Fruit fly (Drosophila melanogaster) whole organism, embryonic: Measurements from ENCODE around the gene PolQ.

Experiments used
- Adf1 ChIP-seq: fragments of 200-800 bp; sonication (Bioruptor generic); IDR thresholded peaks from 2 replicates; pipeline ENCODE4 v1.3.6; 2022; ENCODE audit warnings: missing biosample characterization, missing genetic modification characterization
- BtbVII ChIP-seq: fragments of 200-800 bp; sonication (Bioruptor generic); optimal IDR thresholded peaks from 3 replicates; lab custom pipeline; 2017; ENCODE audit warnings: missing biosample characterization, mild to moderate bottlenecking, missing genetic modification characterization
- CG10209 ChIP-seq: fragments of 200-800 bp; sonication (Bioruptor generic); optimal IDR thresholded peaks from 3 replicates; lab custom pipeline; 2017; ENCODE audit warnings: missing biosample characterization, mild to moderate bottlenecking, missing genetic modification characterization, missing genetic modification reagents
- CG10366 ChIP-seq: fragments of 200-800 bp; sonication (Bioruptor generic); IDR thresholded peaks from 2 replicates; pipeline ENCODE4 v1.3.6; 2022; ENCODE audit warnings: missing biosample characterization, missing genetic modification characterization
- CG12391 ChIP-seq: fragments of 200-800 bp; sonication (Bioruptor generic); optimal IDR thresholded peaks from 3 replicates; lab custom pipeline; 2018; ENCODE audit warnings: missing biosample characterization, mild to moderate bottlenecking, missing genetic modification characterization, moderate library complexity
- CG12769 ChIP-seq: fragments of 200-800 bp; sonication (Bioruptor generic); optimal IDR thresholded peaks from 2 replicates; lab custom pipeline; 2019; ENCODE audit warnings: missing biosample characterization, mild to moderate bottlenecking, missing genetic modification characterization, moderate library complexity
- CG12942 ChIP-seq: fragments of 200-800 bp; sonication (Bioruptor generic); optimal IDR thresholded peaks from 3 replicates; lab custom pipeline; 2016; ENCODE audit warnings: missing biosample characterization, missing genetic modification characterization
- CG15011 ChIP-seq: fragments of 200-800 bp; sonication (Bioruptor generic); optimal IDR thresholded peaks from 3 replicates; lab custom pipeline; 2018; ENCODE audit warnings: missing biosample characterization, mild to moderate bottlenecking, missing genetic modification characterization
- CG1529 ChIP-seq: fragments of 200-800 bp; sonication (Bioruptor generic); optimal IDR thresholded peaks from 3 replicates; lab custom pipeline; 2018; ENCODE audit warnings: missing biosample characterization, missing genetic modification characterization
- CG15479 ChIP-seq: fragments of 200-800 bp; sonication (Bioruptor generic); optimal IDR thresholded peaks from 3 replicates; lab custom pipeline; 2019; ENCODE audit warnings: missing biosample characterization, mild to moderate bottlenecking, missing genetic modification characterization, moderate library complexity
- CG17186 ChIP-seq: fragments of 200-800 bp; sonication (Bioruptor generic); optimal IDR thresholded peaks from 3 replicates; lab custom pipeline; 2017; ENCODE audit warnings: missing biosample characterization, missing genetic modification reagents, missing genetic modification characterization
- CG17328 ChIP-seq: fragments of 200-800 bp; sonication (Bioruptor generic); IDR thresholded peaks from 2 replicates; pipeline ENCODE4 v1.3.6; 2022; ENCODE audit warnings: missing biosample characterization, missing genetic modification characterization
- CG17568 ChIP-seq: fragments of 200-800 bp; sonication (Bioruptor generic); optimal IDR thresholded peaks from 2 replicates; lab custom pipeline; 2018; ENCODE audit warnings: missing biosample characterization, mild to moderate bottlenecking, missing genetic modification characterization, moderate library complexity
- CG2199 ChIP-seq: fragments of 200-800 bp; sonication (Bioruptor generic); IDR thresholded peaks from 3 replicates; pipeline ENCODE4 v1.3.6; 2022; ENCODE audit warnings: missing biosample characterization, missing genetic modification characterization
- CG31365 ChIP-seq: fragments of 200-800 bp; sonication (Bioruptor generic); optimal IDR thresholded peaks from 2 replicates; lab custom pipeline; 2018; ENCODE audit warnings: missing biosample characterization, mild to moderate bottlenecking, missing genetic modification characterization
- CG31388 ChIP-seq: fragments of 200-800 bp; sonication (Bioruptor generic); optimal IDR thresholded peaks from 2 replicates; lab custom pipeline; 2016; ENCODE audit warnings: missing biosample characterization, missing genetic modification characterization
- CG33557 ChIP-seq: fragments of 200-800 bp; sonication (Bioruptor generic); optimal IDR thresholded peaks from 2 replicates; lab custom pipeline; 2019; ENCODE audit warnings: missing biosample characterization, mild to moderate bottlenecking, missing genetic modification characterization, moderate library complexity
- CG34422 ChIP-seq: fragments of 200-800 bp; sonication (Bioruptor generic); IDR thresholded peaks from 3 replicates; pipeline ENCODE4 v1.3.6; 2022; ENCODE audit warnings: missing biosample characterization, missing genetic modification characterization
- CG3726 ChIP-seq: fragments of 200-800 bp; sonication (Bioruptor generic); IDR thresholded peaks from 3 replicates; pipeline ENCODE4, ENCODE4 v1.3.6; 2022; ENCODE audit warnings: missing biosample characterization, missing genetic modification characterization
- CG4282 ChIP-seq: fragments of 200-800 bp; sonication (Bioruptor generic); optimal IDR thresholded peaks from 2 replicates; lab custom pipeline; 2016; ENCODE audit warnings: missing biosample characterization, missing genetic modification characterization
- CG4617 ChIP-seq: fragments of 200-800 bp; sonication (Bioruptor generic); optimal IDR thresholded peaks from 3 replicates; lab custom pipeline; 2016; ENCODE audit warnings: missing biosample characterization, missing genetic modification characterization, borderline replicate concordance
- CG4820 ChIP-seq: fragments of 200-800 bp; sonication (Bioruptor generic); optimal IDR thresholded peaks from 3 replicates; lab custom pipeline; 2016; ENCODE audit warnings: missing biosample characterization, missing genetic modification characterization
- CG6813 ChIP-seq: fragments of 200-800 bp; sonication (Bioruptor generic); optimal IDR thresholded peaks from 2 replicates; lab custom pipeline; 2017; ENCODE audit warnings: missing biosample characterization, missing genetic modification characterization, mild to moderate bottlenecking, moderate library complexity, missing genetic modification reagents
- CG7839 ChIP-seq: fragments of 200-800 bp; sonication (Bioruptor generic); optimal IDR thresholded peaks from 3 replicates; lab custom pipeline; 2018; ENCODE audit warnings: missing biosample characterization, mild to moderate bottlenecking, missing genetic modification characterization, moderate library complexity
- CG8089 ChIP-seq: fragments of 200-800 bp; sonication (Bioruptor generic); optimal IDR thresholded peaks from 3 replicates; lab custom pipeline; 2016; ENCODE audit warnings: missing biosample characterization, missing genetic modification characterization
- Chrac-16 ChIP-seq: fragments of 200-800 bp; sonication (Bioruptor generic); optimal IDR thresholded peaks from 3 replicates; lab custom pipeline; 2016; ENCODE audit warnings: missing biosample characterization, missing genetic modification characterization
- Dll ChIP-seq: fragments of 200-800 bp; sonication (Bioruptor generic); IDR thresholded peaks from 4 replicates; pipeline ENCODE4 v1.3.6; 2022; ENCODE audit warnings: missing biosample characterization, missing genetic modification characterization; ENCODE audit not compliant: partially characterized antibody
- Ets65A ChIP-seq: fragments of 200-800 bp; sonication (Bioruptor generic); peaks from one replicate; lab custom pipeline; 2016; ENCODE audit warnings: missing biosample characterization, missing genetic modification characterization
- Fer2 ChIP-seq: fragments of 200-800 bp; sonication (Bioruptor generic); optimal IDR thresholded peaks from 2 replicates; lab custom pipeline; 2018; ENCODE audit warnings: missing biosample characterization, mild to moderate bottlenecking, missing genetic modification characterization, moderate library complexity
- Kr ChIP-seq: fragments of 200-800 bp; sonication (Bioruptor generic); optimal IDR thresholded peaks from 2 replicates; lab custom pipeline; 2017; ENCODE audit warnings: missing biosample characterization, mild to moderate bottlenecking, missing genetic modification characterization
- MBD-R2 ChIP-seq: fragments of 200-800 bp; sonication (Bioruptor generic); IDR thresholded peaks from 2 replicates; pipeline ENCODE4 v1.3.6; 2022; ENCODE audit warnings: missing biosample characterization, missing genetic modification characterization
- Max ChIP-seq: fragments of 200-800 bp; sonication (Bioruptor generic); optimal IDR thresholded peaks from 2 replicates; lab custom pipeline; 2016; ENCODE audit warnings: missing biosample characterization, mild to moderate bottlenecking, missing genetic modification characterization
- NC2β ChIP-seq: fragments of 200-800 bp; sonication (Bioruptor generic); optimal IDR thresholded peaks from 2 replicates; lab custom pipeline; 2016; ENCODE audit warnings: missing biosample characterization, missing genetic modification characterization
- Sox100B ChIP-seq: fragments of 200-800 bp; sonication (Bioruptor generic); optimal IDR thresholded peaks from 3 replicates; lab custom pipeline; 2018; ENCODE audit warnings: missing biosample characterization, mild to moderate bottlenecking, missing genetic modification characterization
- Sox102F ChIP-seq: fragments of 200-800 bp; sonication (Bioruptor generic); optimal IDR thresholded peaks from 2 replicates; lab custom pipeline; 2018; ENCODE audit warnings: missing biosample characterization, mild to moderate bottlenecking, missing genetic modification characterization, moderate library complexity
- Spps ChIP-seq: fragments of 200-800 bp; sonication (Bioruptor generic); optimal IDR thresholded peaks from 2 replicates; lab custom pipeline; 2018; ENCODE audit warnings: missing biosample characterization, mild to moderate bottlenecking, missing genetic modification characterization
- cas ChIP-seq: fragments of 200-800 bp; sonication (Bioruptor generic); IDR thresholded peaks from 2 replicates; pipeline ENCODE4 v1.3.6; 2022; ENCODE audit warnings: missing biosample characterization, missing genetic modification characterization
- chinmo ChIP-seq: fragments of 200-800 bp; sonication (Bioruptor generic); IDR thresholded peaks from 4 replicates; pipeline ENCODE4 v1.3.6; 2022; ENCODE audit warnings: missing biosample characterization, missing genetic modification characterization; ENCODE audit not compliant: partially characterized antibody
- corto ChIP-seq: fragments of 200-800 bp; sonication (Bioruptor generic); optimal IDR thresholded peaks from 2 replicates; lab custom pipeline; 2016; ENCODE audit warnings: missing biosample characterization, mild to moderate bottlenecking, missing genetic modification characterization, moderate library complexity
- eyg ChIP-seq: fragments of 200-800 bp; sonication (Bioruptor generic); optimal IDR thresholded peaks from 3 replicates; lab custom pipeline; 2016; ENCODE audit warnings: missing biosample characterization, missing genetic modification characterization
- hkb ChIP-seq, 2 experiments: fragments of 200-800 bp in 1 of 2; fragments of >200 bp in 1 of 2; sonication (Bioruptor generic) in 1 of 2; IDR thresholded peaks in 1 of 2; optimal IDR thresholded peaks in 1 of 2; 2 replicates each; pipeline versions ENCODE4 v1.3.6 to Lab custom; 2017 to 2022; ENCODE audit warnings: missing biosample characterization in 1 of 2, missing genetic modification characterization in 1 of 2
- klu ChIP-seq: fragments of 200-800 bp; sonication (Bioruptor generic); IDR thresholded peaks from 2 replicates; pipeline ENCODE4 v1.3.6; 2022; ENCODE audit warnings: missing biosample characterization, missing genetic modification characterization
- mld ChIP-seq: fragments of 200-800 bp; sonication (Bioruptor generic); IDR thresholded peaks from 3 replicates; pipeline ENCODE4 v1.3.6; 2022; ENCODE audit warnings: missing biosample characterization, missing genetic modification characterization; ENCODE audit not compliant: partially characterized antibody
- phol ChIP-seq: fragments of 200-800 bp; sonication (Bioruptor generic); optimal IDR thresholded peaks from 3 replicates; lab custom pipeline; 2018; ENCODE audit warnings: missing biosample characterization, mild to moderate bottlenecking, missing genetic modification characterization, moderate library complexity
- pzg ChIP-seq: fragments of 200-800 bp; sonication (Bioruptor generic); optimal IDR thresholded peaks from 3 replicates; lab custom pipeline; 2018; ENCODE audit warnings: missing biosample characterization, mild to moderate bottlenecking, missing genetic modification characterization, moderate library complexity
- schlank ChIP-seq: fragments of 200-800 bp; sonication (Bioruptor generic); optimal IDR thresholded peaks from 2 replicates; lab custom pipeline; 2018; ENCODE audit warnings: missing biosample characterization, mild to moderate bottlenecking, missing genetic modification characterization
- scrt ChIP-seq: fragments of 200-800 bp; sonication (Bioruptor generic); optimal IDR thresholded peaks from 2 replicates; lab custom pipeline; 2018; ENCODE audit warnings: missing biosample characterization, mild to moderate bottlenecking, missing genetic modification characterization, moderate library complexity
- sob ChIP-seq: fragments of 200-800 bp; sonication (Bioruptor generic); IDR thresholded peaks from 2 replicates; pipeline ENCODE4 v1.3.6; 2022; ENCODE audit warnings: missing biosample characterization, missing genetic modification characterization
- trem ChIP-seq: fragments of 200-800 bp; optimal IDR thresholded peaks from 3 replicates; lab custom pipeline; 2019; ENCODE audit warnings: missing biosample characterization, mild to moderate bottlenecking, missing genetic modification characterization, moderate library complexity
- ttk ChIP-seq: fragments of 200-800 bp; sonication (Bioruptor generic); IDR thresholded peaks from 2 replicates; pipeline ENCODE4 v2.1.2; 2022; ENCODE audit warnings: missing biosample characterization, missing genetic modification characterization
- zfh1 ChIP-seq: fragments of 200-800 bp; sonication (Bioruptor generic); IDR thresholded peaks from 3 replicates; pipeline ENCODE4 v1.3.6; 2022; ENCODE audit warnings: missing biosample characterization, missing genetic modification characterization

Gene PolQ

dm6 chr3R:12751027-12751426, 38.9 kb upstream of the PolQ start (continued):
- TF ChIP-seq ttk (peak; percentile 35; the same call in 1 of the 2 replicates), CG12942 (no peak), corto (GFP tag; lab: Kevin White, UChicago) (no peak), Ets65A (peak; percentile 28), sob (GFP tag; lab: Robert Waterston, UW) (no peak), CG4820 (no peak), CG1529 (GFP tag; lab: Kevin White, UChicago) (no peak), schlank (no peak), CG15011 (GFP tag; lab: Kevin White, UChicago) (peak; percentile 2), CG34422 (GFP tag; lab: Robert Waterston, UW) (no peak), CG17328 (GFP tag; lab: Robert Waterston, UW) (no peak), CG7839 (tag; lab: Kevin White, UChicago) (peak; percentile 51), Sox102F (GFP tag; lab: Kevin White, UChicago) (peak; percentile 46), chinmo (GFP tag; lab: Robert Waterston, UW) (no peak), Spps (no peak), CG3726 (GFP tag; lab: Robert Waterston, UW) (no peak), CG2199 (no peak), CG4282 (GFP tag; lab: Kevin White, UChicago) (no peak), CG15479 (no peak), eyg (GFP tag; lab: Kevin White, UChicago) (no peak), Adf1 (no peak), CG10209 (peak; percentile 24), Kr (GFP tag; lab: Kevin White, UChicago) (no peak), trem (tag; lab: Kevin White, UChicago) (no peak), BtbVII (GFP tag; lab: Kevin White, UChicago) (no peak), mld (GFP tag; lab: Robert Waterston, UW) (no peak), CG31365 (no peak), Chrac-16 (no peak), Max (GFP tag; lab: Kevin White, UChicago) (no peak), klu (GFP tag; lab: Robert Waterston, UW) (no peak), hkb (optimal IDR thresholded peaks at IDR 0.05; lab: Kevin White, UChicago) (no peak), hkb (GFP tag; IDR thresholded peaks at IDR 0.05; lab: Robert Waterston, UW) (no peak), CG12769 (tag; lab: Kevin White, UChicago) (no peak), CG12391 (tag; lab: Kevin White, UChicago) (no peak), cas (GFP tag; lab: Robert Waterston, UW) (no peak), CG17186 (GFP tag; lab: Kevin White, UChicago) (no peak), zfh1 (GFP tag; lab: Robert Waterston, UW) (no peak), CG33557 (GFP tag; lab: Kevin White, UChicago) (no peak), CG8089 (GFP tag; lab: Kevin White, UChicago) (no peak), CG17568 (no peak), CG31388 (no peak), CG10366 (no peak), NC2β (GFP tag; lab: Kevin White, UChicago) (no peak), CG6813 (GFP tag; lab: Kevin White, UChicago) (peak; percentile 3), MBD-R2 (GFP tag; lab: Robert Waterston, UW) (no peak), phol (no peak), Dll (GFP tag; lab: Robert Waterston, UW) (no peak), Sox100B (GFP tag; lab: Kevin White, UChicago) (no peak), pzg (GFP tag; lab: Kevin White, UChicago) (no peak), scrt (GFP tag; lab: Kevin White, UChicago) (no peak), Fer2 (no peak), CG4617 (no peak)
